Fruit fly (Drosophila melanogaster) whole organism, embryonic: ENCODE data around the gene CG32281.

ENCODE experiments used
- Atf-2 ChIP-seq: fragments of 200-800 bp; sonication (Bioruptor generic); optimal IDR thresholded peaks from 2 replicates; lab custom pipeline; 2016; ENCODE audit warnings: missing biosample characterization, missing genetic modification characterization
- Atf3 ChIP-seq: fragments of 200-800 bp; sonication (Bioruptor generic); optimal IDR thresholded peaks from 3 replicates; lab custom pipeline; 2016; ENCODE audit warnings: missing biosample characterization, missing genetic modification characterization
- BEAF-32 ChIP-seq: fragments of 200-800 bp; sonication (Bioruptor generic); optimal IDR thresholded peaks from 3 replicates; lab custom pipeline; 2017; ENCODE audit warnings: missing biosample characterization, missing genetic modification characterization, mild to moderate bottlenecking, moderate library complexity, missing genetic modification reagents
- Bdp1 ChIP-seq: fragments of 200-800 bp; sonication (Bioruptor generic); optimal IDR thresholded peaks from 3 replicates; lab custom pipeline; 2016; ENCODE audit warnings: missing biosample characterization, missing genetic modification characterization
- CG10209 ChIP-seq: fragments of 200-800 bp; sonication (Bioruptor generic); optimal IDR thresholded peaks from 3 replicates; lab custom pipeline; 2017; ENCODE audit warnings: missing biosample characterization, mild to moderate bottlenecking, missing genetic modification characterization, missing genetic modification reagents
- CG10366 ChIP-seq: fragments of 200-800 bp; sonication (Bioruptor generic); IDR thresholded peaks from 2 replicates; pipeline ENCODE4 v1.3.6; 2022; ENCODE audit warnings: missing biosample characterization, missing genetic modification characterization
- CG11247 ChIP-seq: fragments of 200-800 bp; sonication (Bioruptor generic); IDR thresholded peaks from 2 replicates; pipeline ENCODE4 v1.3.6; 2022; ENCODE audit warnings: missing biosample characterization, missing genetic modification characterization
- CG11398 ChIP-seq: fragments of 200-800 bp; sonication (Bioruptor generic); optimal IDR thresholded peaks from 2 replicates; lab custom pipeline; 2016; ENCODE audit warnings: missing biosample characterization, missing genetic modification characterization
- CG11504 ChIP-seq: fragments of 200-800 bp; sonication (Bioruptor generic); optimal IDR thresholded peaks from 3 replicates; lab custom pipeline; 2019; ENCODE audit warnings: missing biosample characterization, mild to moderate bottlenecking, missing genetic modification characterization, moderate library complexity
- CG12299 ChIP-seq: fragments of 200-800 bp; sonication (Bioruptor generic); optimal IDR thresholded peaks from 2 replicates; lab custom pipeline; 2018; ENCODE audit warnings: missing biosample characterization, mild to moderate bottlenecking, missing genetic modification characterization
- CG12942 ChIP-seq: fragments of 200-800 bp; sonication (Bioruptor generic); optimal IDR thresholded peaks from 3 replicates; lab custom pipeline; 2016; ENCODE audit warnings: missing biosample characterization, missing genetic modification characterization
- CG13424 ChIP-seq: fragments of 200-800 bp; sonication (Bioruptor generic); optimal IDR thresholded peaks from 2 replicates; lab custom pipeline; 2019; ENCODE audit warnings: missing biosample characterization, mild to moderate bottlenecking, missing genetic modification characterization, moderate library complexity
- CG15269 ChIP-seq: fragments of 200-800 bp; sonication (Bioruptor generic); optimal IDR thresholded peaks from 2 replicates; lab custom pipeline; 2018; ENCODE audit warnings: missing biosample characterization, mild to moderate bottlenecking, missing genetic modification characterization, moderate library complexity
- CG15479 ChIP-seq: fragments of 200-800 bp; sonication (Bioruptor generic); optimal IDR thresholded peaks from 3 replicates; lab custom pipeline; 2019; ENCODE audit warnings: missing biosample characterization, mild to moderate bottlenecking, missing genetic modification characterization, moderate library complexity
- CG1602 ChIP-seq: fragments of 200-800 bp; sonication (Bioruptor generic); optimal IDR thresholded peaks from 3 replicates; lab custom pipeline; 2016; ENCODE audit warnings: missing biosample characterization, missing genetic modification characterization
- CG1603 ChIP-seq: fragments of 200-800 bp; sonication (Bioruptor generic); optimal IDR thresholded peaks from 2 replicates; lab custom pipeline; 2019; ENCODE audit warnings: missing biosample characterization, mild to moderate bottlenecking, missing genetic modification characterization, moderate library complexity
- CG1647 ChIP-seq: fragments of 200-800 bp; sonication (Bioruptor generic); optimal IDR thresholded peaks from 3 replicates; lab custom pipeline; 2016; ENCODE audit warnings: missing biosample characterization, missing genetic modification characterization
- CG16815 ChIP-seq: fragments of 200-800 bp; sonication (Bioruptor generic); optimal IDR thresholded peaks from 3 replicates; lab custom pipeline; 2017; ENCODE audit warnings: missing biosample characterization, mild to moderate bottlenecking, missing genetic modification characterization
- CG17359 ChIP-seq: fragments of 200-800 bp; sonication (Bioruptor generic); optimal IDR thresholded peaks from 3 replicates; lab custom pipeline; 2018; ENCODE audit warnings: missing biosample characterization, mild to moderate bottlenecking, missing genetic modification characterization, moderate library complexity
- CG17385 ChIP-seq: fragments of 200-800 bp; sonication (Bioruptor generic); optimal IDR thresholded peaks from 3 replicates; lab custom pipeline; 2018; ENCODE audit warnings: missing biosample characterization, mild to moderate bottlenecking, missing genetic modification characterization
- CG1832 ChIP-seq: fragments of 200-800 bp; sonication (Bioruptor generic); optimal IDR thresholded peaks from 2 replicates; lab custom pipeline; 2017; ENCODE audit warnings: missing biosample characterization, mild to moderate bottlenecking, missing genetic modification characterization, inconsistent platforms
- CG3407 ChIP-seq: fragments of 200-800 bp; sonication (Bioruptor generic); optimal IDR thresholded peaks from 2 replicates; lab custom pipeline; 2018; ENCODE audit warnings: missing biosample characterization, mild to moderate bottlenecking, missing genetic modification characterization
- CG3995 ChIP-seq: fragments of 200-800 bp; sonication (Bioruptor generic); optimal IDR thresholded peaks from 3 replicates; lab custom pipeline; 2016; ENCODE audit warnings: missing biosample characterization, missing genetic modification characterization
- CG4360 ChIP-seq: fragments of 200-800 bp; sonication (Bioruptor generic); IDR thresholded peaks from 2 replicates; pipeline ENCODE4 v1.3.6; 2022; ENCODE audit warnings: missing biosample characterization, missing genetic modification characterization
- CG7372 ChIP-seq: fragments of 200-800 bp; sonication (Bioruptor generic); IDR thresholded peaks from 2 replicates; pipeline ENCODE4 v1.3.6; 2022; ENCODE audit warnings: missing biosample characterization, missing genetic modification characterization
- CG7556 ChIP-seq: fragments of 200-800 bp; sonication (Bioruptor generic); optimal IDR thresholded peaks from 2 replicates; lab custom pipeline; 2017; ENCODE audit warnings: missing biosample characterization, mild to moderate bottlenecking, missing genetic modification characterization
- CG7928 ChIP-seq: fragments of 200-800 bp; sonication (Bioruptor generic); optimal IDR thresholded peaks from 2 replicates; lab custom pipeline; 2017; ENCODE audit warnings: missing biosample characterization, mild to moderate bottlenecking, missing genetic modification characterization
- CG8478 ChIP-seq: fragments of >200 bp; optimal IDR thresholded peaks from 2 replicates; lab custom pipeline; 2018
- CkIIα-i1 ChIP-seq: fragments of 200-800 bp; sonication (Bioruptor generic); IDR thresholded peaks from 2 replicates; pipeline ENCODE4 v1.3.6; 2022; ENCODE audit warnings: missing biosample characterization, missing genetic modification characterization
- Dek ChIP-seq: fragments of 200-800 bp; sonication (Bioruptor generic); optimal IDR thresholded peaks from 3 replicates; lab custom pipeline; 2019; ENCODE audit warnings: missing biosample characterization, mild to moderate bottlenecking, missing genetic modification characterization, moderate library complexity
- Gug ChIP-seq: fragments of 200-800 bp; sonication (Bioruptor generic); IDR thresholded peaks from 4 replicates; pipeline ENCODE4 v1.3.6; 2022; ENCODE audit warnings: missing biosample characterization, missing genetic modification characterization
- Hr78 ChIP-seq, 2 experiments: fragments of 200-800 bp in 1 of 2; fragments of >200 bp in 1 of 2; sonication (Bioruptor generic) in 1 of 2; optimal IDR thresholded peaks; 2 replicates each; lab custom pipeline; 2017 to 2019; ENCODE audit warnings: missing biosample characterization in 2 of 2, missing genetic modification characterization in 2 of 2, mild to moderate bottlenecking in 1 of 2, moderate library complexity in 1 of 2
- Lhr ChIP-seq: fragments of 200-800 bp; sonication (Bioruptor generic); optimal IDR thresholded peaks from 3 replicates; lab custom pipeline; 2017; ENCODE audit warnings: mild to moderate bottlenecking, missing biosample characterization, missing genetic modification reagents, missing genetic modification characterization
- Ptx1 ChIP-seq: fragments of 200-800 bp; sonication (Bioruptor generic); IDR thresholded peaks from 2 replicates; pipeline ENCODE4 v1.3.6; 2022; ENCODE audit warnings: missing biosample characterization, missing genetic modification characterization
- Sox102F ChIP-seq: fragments of 200-800 bp; sonication (Bioruptor generic); optimal IDR thresholded peaks from 2 replicates; lab custom pipeline; 2018; ENCODE audit warnings: missing biosample characterization, mild to moderate bottlenecking, missing genetic modification characterization, moderate library complexity
- ab ChIP-seq: fragments of 200-800 bp; sonication (Bioruptor generic); optimal IDR thresholded peaks from 2 replicates; lab custom pipeline; 2016; ENCODE audit warnings: missing biosample characterization, missing genetic modification characterization
- amos ChIP-seq: fragments of 200-800 bp; sonication (Bioruptor generic); IDR thresholded peaks from 2 replicates; pipeline ENCODE4 v1.3.6; 2022; ENCODE audit warnings: missing biosample characterization, missing genetic modification characterization; ENCODE audit not compliant: partially characterized antibody
- esg ChIP-seq: fragments of 200-800 bp; sonication (Bioruptor generic); conservative IDR thresholded peaks from 2 replicates; pipeline ENCODE4 v1.3.6; 2022; ENCODE audit warnings: missing biosample characterization, missing genetic modification characterization
- fd96Cb ChIP-seq: fragments of 200-800 bp; sonication (Bioruptor generic); optimal IDR thresholded peaks from 2 replicates; lab custom pipeline; 2018; ENCODE audit warnings: missing biosample characterization, mild to moderate bottlenecking, missing genetic modification characterization, moderate library complexity
- gcm ChIP-seq: fragments of 200-800 bp; sonication (Bioruptor generic); optimal IDR thresholded peaks from 2 replicates; lab custom pipeline; 2019; ENCODE audit warnings: missing biosample characterization, mild to moderate bottlenecking, missing genetic modification characterization, moderate library complexity
- gsb ChIP-seq: fragments of 200-800 bp; sonication (Bioruptor generic); IDR thresholded peaks from 2 replicates; pipeline ENCODE4 v1.3.6; 2022; ENCODE audit warnings: missing biosample characterization, missing genetic modification characterization
- gt ChIP-seq: fragments of 200-800 bp; sonication (Bioruptor generic); IDR thresholded peaks from 2 replicates; pipeline ENCODE4 v1.3.6; 2022; ENCODE audit warnings: missing biosample characterization, missing genetic modification characterization
- h ChIP-seq: fragments of >200 bp; optimal IDR thresholded peaks from 2 replicates; lab custom pipeline; 2017
- lmd ChIP-seq: fragments of 200-800 bp; sonication (Bioruptor generic); IDR thresholded peaks from 2 replicates; pipeline ENCODE4 v1.3.6; 2022; ENCODE audit warnings: missing biosample characterization, missing genetic modification characterization
- mam ChIP-seq: fragments of 200-800 bp; sonication (Bioruptor generic); optimal IDR thresholded peaks from 3 replicates; lab custom pipeline; 2016; ENCODE audit warnings: missing biosample characterization, missing genetic modification characterization
- nau ChIP-seq: fragments of 200-800 bp; sonication (Bioruptor generic); optimal IDR thresholded peaks from 3 replicates; lab custom pipeline; 2017; ENCODE audit warnings: missing biosample characterization, mild to moderate bottlenecking, missing genetic modification characterization, missing genetic modification reagents
- onecut ChIP-seq: fragments of 200-800 bp; sonication (Bioruptor generic); IDR thresholded peaks from 2 replicates; pipeline ENCODE4 v1.3.6; 2022; ENCODE audit warnings: missing biosample characterization, missing genetic modification characterization
- otp ChIP-seq: fragments of 200-800 bp; sonication (Bioruptor generic); IDR thresholded peaks from 3 replicates; pipeline ENCODE4, ENCODE4 v1.3.6; 2022; ENCODE audit warnings: missing biosample characterization, missing genetic modification characterization
- ranshi ChIP-seq: fragments of 200-800 bp; sonication (Bioruptor generic); IDR thresholded peaks from 2 replicates; pipeline ENCODE4 v1.3.6; 2022; ENCODE audit warnings: missing biosample characterization, missing genetic modification characterization
- tio ChIP-seq: fragments of 200-800 bp; sonication (Bioruptor generic); optimal IDR thresholded peaks from 2 replicates; lab custom pipeline; 2017; ENCODE audit warnings: missing biosample characterization, missing genetic modification characterization, inconsistent platforms
- trem ChIP-seq: fragments of 200-800 bp; optimal IDR thresholded peaks from 3 replicates; lab custom pipeline; 2019; ENCODE audit warnings: missing biosample characterization, mild to moderate bottlenecking, missing genetic modification characterization, moderate library complexity

Gene CG32281

dm6 chr3L:3192912-3193311 is 23.7 kb downstream of the CG32281 start, which contains the start of gene Hsp83 (continued):
- TF ChIP-seq lmd (GFP tag; lab: Robert Waterston, UW) = peak; percentile 80
- TF ChIP-seq h (lab: Kevin White, UChicago) = no peak
- no peak for TF ChIP-seq BEAF-32 (GFP tag; lab: Kevin White, UChicago)
- TF ChIP-seq mam (GFP tag; lab: Kevin White, UChicago) = peak; percentile 79
- peak; percentile 89 for TF ChIP-seq Bdp1 (GFP tag; lab: Kevin White, UChicago)
- TF ChIP-seq nau = peak; percentile 99
- peak; percentile 3 for TF ChIP-seq ab
- TF ChIP-seq CG12299 = peak; percentile 98
- TF ChIP-seq CG8478 (lab: Kevin White, UChicago) = no peak
- TF ChIP-seq gcm (GFP tag; lab: Kevin White, UChicago) = peak; percentile 98
- TF ChIP-seq CG13424 = peak; percentile 72
- TF ChIP-seq otp = peak; percentile 98
- peak; percentile 52 for TF ChIP-seq CG1602 (GFP tag; lab: Kevin White, UChicago)
- peak; percentile 85 for TF ChIP-seq CG10366 (GFP tag; lab: Robert Waterston, UW)
- TF ChIP-seq fd96Cb = peak; percentile 63
- TF ChIP-seq CG3407 (GFP tag; lab: Kevin White, UChicago) = peak; percentile 94
- peak; percentile 95 for TF ChIP-seq CG1603 (tag; lab: Kevin White, UChicago)
- peak; percentile 95 for TF ChIP-seq CG11398 (GFP tag; lab: Kevin White, UChicago)
- TF ChIP-seq CG17359 (tag; lab: Kevin White, UChicago) = peak; percentile 95
- peak; percentile 26; the same call in 1 of the 2 replicates for TF ChIP-seq CkIIα-i1 (GFP tag; lab: Robert Waterston, UW)
- TF ChIP-seq CG7928 (GFP tag; lab: Kevin White, UChicago) = peak; percentile 99
- TF ChIP-seq CG12942 (GFP tag; lab: Kevin White, UChicago) = peak; percentile 76
- peak; percentile 58; the same call in 1 of the 2 replicates for TF ChIP-seq gt
- peak; percentile 93 for TF ChIP-seq CG1647 (GFP tag; lab: Kevin White, UChicago)
- TF ChIP-seq Atf3 = peak; percentile 91
- peak; percentile 73 for TF ChIP-seq Ptx1 (GFP tag; lab: Robert Waterston, UW)
- TF ChIP-seq CG15479 (GFP tag; lab: Kevin White, UChicago) = peak; percentile 53
- peak; percentile 85 for TF ChIP-seq CG7372 (GFP tag; lab: Robert Waterston, UW)
- peak; percentile 63 for TF ChIP-seq esg (GFP tag; lab: Robert Waterston, UW)
- peak; percentile 84 for TF ChIP-seq Atf-2 (GFP tag; lab: Kevin White, UChicago)
- peak; percentile 74 for TF ChIP-seq CG4360 (GFP tag; lab: Robert Waterston, UW)
- TF ChIP-seq CG1832 (GFP tag; lab: Kevin White, UChicago) = no peak
- TF ChIP-seq CG3995 (GFP tag; lab: Kevin White, UChicago) = peak; percentile 81
- TF ChIP-seq Lhr = peak; percentile 91
- TF ChIP-seq CG11504 (tag; lab: Kevin White, UChicago) = peak; percentile 85
- peak; percentile 86 for TF ChIP-seq Dek (tag; lab: Kevin White, UChicago)
- TF ChIP-seq trem = peak; percentile 83
- TF ChIP-seq ranshi (GFP tag; lab: Robert Waterston, UW) = peak; percentile 92
- no peak for TF ChIP-seq Sox102F (GFP tag; lab: Kevin White, UChicago)
- TF ChIP-seq Hr78 (GFP tag; optimal IDR thresholded peaks at IDR 0.05; lab: Kevin White, UChicago) = no peak
- TF ChIP-seq CG10209 = peak; percentile 96
- TF ChIP-seq onecut = peak; percentile 96
- peak; percentile 83 for TF ChIP-seq gsb
- peak; percentile 55; the same call in 2 of the 4 replicates for TF ChIP-seq Gug (GFP tag; lab: Robert Waterston, UW)
- TF ChIP-seq tio (GFP tag; lab: Kevin White, UChicago) = peak; percentile 75
- peak; percentile 95 for TF ChIP-seq CG15269 (tag; lab: Kevin White, UChicago)
- peak; percentile 88 for TF ChIP-seq CG7556 (GFP tag; lab: Kevin White, UChicago)
- TF ChIP-seq amos (GFP tag; lab: Robert Waterston, UW) = peak; percentile 3; the same call in 1 of the 2 replicates
- peak; percentile 79 for TF ChIP-seq CG16815
- peak; percentile 95 for TF ChIP-seq CG11247 (GFP tag; lab: Robert Waterston, UW)
- peak; percentile 96 for TF ChIP-seq CG17385 (GFP tag; lab: Kevin White, UChicago)
